Worm (Caenorhabditis elegans): ENCODE data around the gene srh-146.

srh-146 gene

DNA sequence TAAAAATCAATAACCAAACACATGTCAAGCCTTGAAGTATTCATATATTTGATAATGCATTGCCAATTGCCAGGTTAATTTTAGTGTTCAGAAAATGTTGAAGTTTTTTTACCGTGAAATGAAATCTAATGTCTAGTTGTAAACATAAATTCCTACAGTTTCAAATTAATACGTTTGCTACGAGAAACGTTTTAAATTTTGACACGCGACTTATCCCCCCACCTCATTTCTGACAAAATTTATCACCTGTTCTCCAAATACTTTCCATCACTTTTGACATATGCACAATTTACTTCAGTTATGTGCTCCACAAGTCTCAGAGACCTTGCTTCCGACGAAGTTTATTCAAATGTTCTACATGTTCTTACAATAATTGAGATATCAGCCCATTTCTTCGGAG lies at the start of gene srh-146:
Gene srh-146 (plus strand): TSS at position 301 of the 400 bp plus-strand sequence.
- TF ChIP-seq him-1 (tag; optimal IDR thresholded peaks at IDR 0.05), result no peak
- TF ChIP-seq W03F9.2 (tag; optimal IDR thresholded peaks at IDR 0.05), result no peak
- no peak for TF ChIP-seq dao-5 (tag; optimal IDR thresholded peaks at IDR 0.05)

DNA sequence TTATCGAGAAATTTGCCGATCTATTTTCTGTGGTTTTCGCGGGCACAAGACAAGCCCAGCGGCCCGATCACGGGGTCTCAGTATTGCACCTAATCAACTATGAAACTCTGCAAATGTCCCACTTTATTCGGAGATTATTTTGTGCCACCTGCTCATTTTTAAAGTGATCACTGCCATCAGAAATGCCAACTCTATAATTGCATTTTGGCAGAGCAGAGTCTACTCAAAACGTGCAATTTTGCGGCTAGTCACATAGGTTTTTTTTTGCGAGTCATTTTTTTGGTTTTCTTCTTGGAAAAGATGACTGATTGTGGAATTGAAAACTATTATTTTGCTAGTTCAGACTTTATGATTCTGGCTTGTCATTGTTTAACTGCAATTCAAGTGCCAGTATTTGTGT lies 49.1 kb upstream of the srh-146 start, which contains the start of gene srh-240:
Gene srh-240 (plus strand): TSS at position 301 of the 400 bp plus-strand sequence.
- no peak for TF ChIP-seq him-1 (tag; optimal IDR thresholded peaks at IDR 0.05)
- no peak for TF ChIP-seq dao-5 (tag; optimal IDR thresholded peaks at IDR 0.05)
- TF ChIP-seq W03F9.2 (tag; optimal IDR thresholded peaks at IDR 0.05), result no peak

ce11 chrV:2869503-2869902 lies 44.5 kb upstream of the srh-146 start, which contains the start of gene srh-241:
TSS of gene srh-241 (minus strand) at chrV:2869603.
- TF ChIP-seq him-1 (tag; optimal IDR thresholded peaks at IDR 0.05) (no peak), dao-5 (tag; optimal IDR thresholded peaks at IDR 0.05) (no peak), W03F9.2 (tag; optimal IDR thresholded peaks at IDR 0.05) (no peak)

- TF ChIP-seq W03F9.2 (tag; optimal IDR thresholded peaks at IDR 0.05) (no peak), him-1 (tag; optimal IDR thresholded peaks at IDR 0.05) (no peak), dao-5 (tag; optimal IDR thresholded peaks at IDR 0.05) (no peak)
These were observed 43.9 kb upstream of the srh-146 start, which contains the start of gene srh-243 for ce11 chrV:2870127-2870526. TSS of gene srh-243 (plus strand) at chrV:2870427.

- TF ChIP-seq W03F9.2 (tag; optimal IDR thresholded peaks at IDR 0.05) (no peak), him-1 (tag; optimal IDR thresholded peaks at IDR 0.05) (no peak), dao-5 (tag; optimal IDR thresholded peaks at IDR 0.05) (no peak)
These were observed 42.1 kb upstream of the srh-146 start for ce11 chrV:2871754-2872504.

ce11 chrV:2872947-2873346 lies 41.1 kb upstream of the srh-146 start:
- TF ChIP-seq W03F9.2 (tag; optimal IDR thresholded peaks at IDR 0.05), result no peak
- no peak for TF ChIP-seq him-1 (tag; optimal IDR thresholded peaks at IDR 0.05)
- TF ChIP-seq dao-5 (tag; optimal IDR thresholded peaks at IDR 0.05), result no peak

DNA sequence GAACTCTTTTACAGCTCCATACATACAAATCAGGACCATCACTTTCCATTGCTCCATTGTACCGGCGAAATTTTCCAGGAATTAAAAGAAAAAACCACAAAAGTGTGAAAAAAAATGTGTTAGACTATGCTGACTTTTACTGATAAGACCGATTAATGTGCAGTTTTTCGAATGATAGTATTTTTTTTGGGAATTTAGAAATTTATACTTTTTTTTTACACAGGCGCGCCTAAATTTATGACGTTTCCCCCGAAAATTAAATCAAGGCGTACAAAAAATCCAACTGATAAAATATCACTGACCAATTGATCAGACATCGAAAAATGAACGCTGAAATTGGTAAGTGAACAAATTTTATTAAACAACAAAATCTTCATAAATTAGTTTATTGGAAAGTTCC lies 38.6 kb upstream of the srh-146 start, which contains the start of gene folt-2:
Gene folt-2 (minus strand): TSS at position 179 of the 400 bp plus-strand sequence.
- TF ChIP-seq W03F9.2 (tag; optimal IDR thresholded peaks at IDR 0.05) (no peak), him-1 (tag; optimal IDR thresholded peaks at IDR 0.05) (no peak), dao-5 (tag; optimal IDR thresholded peaks at IDR 0.05) (no peak)

ce11 chrV:2876188-2876831 lies 37.7 kb upstream of the srh-146 start:
- TF ChIP-seq him-1 (tag; optimal IDR thresholded peaks at IDR 0.05) (no peak), W03F9.2 (tag; optimal IDR thresholded peaks at IDR 0.05) (no peak), dao-5 (tag; optimal IDR thresholded peaks at IDR 0.05) (no peak)

DNA sequence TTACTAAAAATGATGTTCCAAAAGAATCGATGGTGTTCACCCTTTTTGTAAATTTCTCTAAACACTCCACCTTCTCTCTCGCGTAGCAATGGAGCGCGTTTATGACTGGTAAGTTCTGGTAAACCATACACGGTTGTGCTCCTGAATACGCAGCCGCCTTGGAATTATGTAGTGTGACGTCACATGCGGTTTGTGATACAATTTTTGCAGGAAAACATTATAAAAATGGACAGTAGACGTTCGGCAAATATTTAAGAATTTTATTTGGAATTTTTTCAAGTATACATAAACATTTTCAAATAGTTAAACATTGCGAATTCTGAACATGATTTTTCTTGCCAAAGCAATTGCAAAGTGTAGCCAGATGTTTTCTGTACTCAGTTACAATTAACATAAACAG lies 36.5 kb upstream of the srh-146 start, which contains the start of gene F37B4.10:
Gene F37B4.10 (minus strand): TSS at position 101 of the 400 bp plus-strand sequence.
- TF ChIP-seq him-1 (tag; optimal IDR thresholded peaks at IDR 0.05) (no peak), W03F9.2 (tag; optimal IDR thresholded peaks at IDR 0.05) (no peak), dao-5 (tag; optimal IDR thresholded peaks at IDR 0.05) (no peak)

- no peak for TF ChIP-seq dao-5 (tag; optimal IDR thresholded peaks at IDR 0.05)
- TF ChIP-seq him-1 (tag; optimal IDR thresholded peaks at IDR 0.05), result no peak
- no peak for TF ChIP-seq W03F9.2 (tag; optimal IDR thresholded peaks at IDR 0.05)
These were observed 34.2 kb upstream of the srh-146 start, which contains the start of gene str-39 for ce11 chrV:2879801-2880200. TSS of gene str-39 (minus strand) at chrV:2879901.

DNA sequence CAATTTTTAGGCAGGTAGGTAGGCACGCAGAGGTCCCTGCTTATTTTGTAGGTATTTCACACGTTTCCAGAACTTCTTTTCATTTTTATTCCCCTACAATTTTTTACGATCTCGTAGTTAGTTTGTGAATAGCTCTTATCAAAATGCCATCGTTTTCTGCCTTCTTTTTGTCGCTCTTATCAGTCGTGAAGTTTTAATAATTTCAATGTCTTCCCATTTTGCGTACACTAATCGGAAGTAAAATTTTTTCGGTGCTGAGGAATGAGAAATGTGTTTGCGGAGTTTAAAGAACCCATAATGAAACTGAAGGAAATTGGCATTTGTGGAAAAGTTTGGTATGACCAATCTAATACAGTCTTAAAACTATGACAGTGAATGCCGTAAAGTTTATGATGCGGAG lies 33.7 kb upstream of the srh-146 start:
- no peak for TF ChIP-seq dao-5 (tag; optimal IDR thresholded peaks at IDR 0.05)
- TF ChIP-seq him-1 (tag; optimal IDR thresholded peaks at IDR 0.05), result no peak
- no peak for TF ChIP-seq W03F9.2 (tag; optimal IDR thresholded peaks at IDR 0.05)

- TF ChIP-seq him-1 (tag; optimal IDR thresholded peaks at IDR 0.05), result no peak
- TF ChIP-seq W03F9.2 (tag; optimal IDR thresholded peaks at IDR 0.05), result no peak
- TF ChIP-seq dao-5 (tag; optimal IDR thresholded peaks at IDR 0.05), result no peak
These were observed 33.0 kb upstream of the srh-146 start, which contains the start of gene ifc-1 for ce11 chrV:2881016-2881415. TSS of gene ifc-1 (plus strand) at chrV:2881393.

DNA sequence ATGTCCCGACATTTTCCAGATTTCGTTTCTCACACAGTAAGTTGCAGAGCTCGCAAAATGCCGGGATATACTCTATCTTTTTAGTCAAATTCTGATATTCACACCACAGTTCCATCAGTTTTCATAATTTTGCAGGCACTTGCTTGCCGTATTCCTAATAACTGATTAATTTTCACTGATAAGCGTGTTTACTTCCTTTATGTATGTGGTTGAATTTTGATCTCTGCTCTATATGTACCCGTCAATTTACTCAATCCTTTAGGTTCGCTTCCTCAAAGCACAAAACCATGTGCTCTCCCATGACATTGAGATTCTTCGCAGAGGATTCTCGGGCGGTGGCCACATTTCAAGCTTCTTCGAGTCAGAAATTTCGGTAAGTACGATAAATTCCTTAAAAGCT lies 32.5 kb upstream of the srh-146 start:
- TF ChIP-seq W03F9.2 (tag; optimal IDR thresholded peaks at IDR 0.05) (no peak), him-1 (tag; optimal IDR thresholded peaks at IDR 0.05) (no peak), dao-5 (tag; optimal IDR thresholded peaks at IDR 0.05) (no peak)

- TF ChIP-seq dao-5 (tag; optimal IDR thresholded peaks at IDR 0.05), result no peak
- TF ChIP-seq him-1 (tag; optimal IDR thresholded peaks at IDR 0.05), result no peak
- no peak for TF ChIP-seq W03F9.2 (tag; optimal IDR thresholded peaks at IDR 0.05)
These were observed 31.0 kb upstream of the srh-146 start for ce11 chrV:2883097-2883496.

All from whole organism, L4/young adult.